Worm (Caenorhabditis elegans) whole organism, young adult: ENCODE measurements around the gene swsn-6.

ENCODE experiments used
- B0019.2 ChIP-seq: fragments of 200-800 bp; sonication (Bioruptor generic); conservative IDR thresholded peaks from 2 replicates; pipeline ENCODE4 v1.3.6; 2022; ENCODE audit warnings: missing genetic modification reagents, missing genetic modification characterization, missing compliant biosample characterization
- D2030.7 ChIP-seq: fragments of 200-800 bp; sonication (Bioruptor generic); IDR thresholded peaks from 2 replicates; pipeline ENCODE4 v1.3.6; 2022; ENCODE audit warnings: missing genetic modification reagents, missing genetic modification characterization, missing compliant biosample characterization
- F10E7.11 ChIP-seq: sonication (generic microtip); optimal IDR thresholded peaks from 2 replicates; lab custom pipeline; 2017; ENCODE audit warnings: mild to moderate bottlenecking, missing genetic modification characterization, moderate library complexity, missing compliant biosample characterization
- F23B12.7 ChIP-seq: sonication (generic microtip); optimal IDR thresholded peaks from 2 replicates; lab custom pipeline; 2017; ENCODE audit warnings: missing genetic modification characterization, mild to moderate bottlenecking, missing compliant biosample characterization, antibody characterized with exemption, moderate library complexity; ENCODE audit not compliant: insufficient read depth
- F33H1.4 ChIP-seq: fragments of 200-800 bp; sonication (Bioruptor generic); IDR thresholded peaks from 2 replicates; pipeline ENCODE4 v1.3.6; 2022; ENCODE audit warnings: missing genetic modification reagents, missing genetic modification characterization, missing compliant biosample characterization
- F49E8.2 ChIP-seq: sonication (generic microtip); optimal IDR thresholded peaks from 3 replicates; lab custom pipeline; 2017; ENCODE audit warnings: missing genetic modification characterization, mild to moderate bottlenecking, missing compliant biosample characterization, antibody characterized with exemption, moderate library complexity; ENCODE audit not compliant: insufficient read depth
- F55B11.4 ChIP-seq: sonication (generic microtip); optimal IDR thresholded peaks from 2 replicates; lab custom pipeline; 2016; ENCODE audit warnings: missing compliant biosample characterization, missing genetic modification characterization, borderline replicate concordance; ENCODE audit not compliant: insufficient read depth
- T26A5.8 ChIP-seq: sonication (generic microtip); optimal IDR thresholded peaks from 2 replicates; lab custom pipeline; 2016; ENCODE audit warnings: missing genetic modification characterization, missing compliant biosample characterization
- Y79H2A.3 ChIP-seq: fragments of 200-800 bp; sonication (Bioruptor generic); conservative IDR thresholded peaks from 2 replicates; pipeline ENCODE4 v1.3.6; 2022; ENCODE audit warnings: missing genetic modification reagents, missing genetic modification characterization, missing compliant biosample characterization
- Y95B8A.8 ChIP-seq: fragments of 200-800 bp; sonication (Bioruptor generic); IDR thresholded peaks from 2 replicates; pipeline ENCODE4 v1.3.6; 2022; ENCODE audit warnings: missing genetic modification reagents, missing genetic modification characterization, missing compliant biosample characterization
- aptf-2 ChIP-seq: fragments of 200-800 bp; sonication (Bioruptor generic); conservative IDR thresholded peaks from 2 replicates; pipeline ENCODE4 v1.3.6; 2022; ENCODE audit warnings: missing genetic modification reagents, missing genetic modification characterization, missing compliant biosample characterization
- athp-1 ChIP-seq: sonication (generic microtip); optimal IDR thresholded peaks from 2 replicates; lab custom pipeline; 2017; ENCODE audit warnings: mild to moderate bottlenecking, missing genetic modification characterization, missing compliant biosample characterization
- attf-3 ChIP-seq: fragments of 200-800 bp; sonication (Bioruptor generic); conservative IDR thresholded peaks from 2 replicates; pipeline ENCODE4 v1.3.6; 2022; ENCODE audit warnings: missing genetic modification reagents, missing genetic modification characterization, missing compliant biosample characterization
- attf-6 ChIP-seq: fragments of 200-800 bp; sonication (Bioruptor generic); IDR thresholded peaks from 2 replicates; pipeline ENCODE4 v1.3.6; 2022; ENCODE audit warnings: missing genetic modification reagents, missing genetic modification characterization, missing compliant biosample characterization
- bed-1 ChIP-seq: fragments of 200-800 bp; sonication (Bioruptor generic); IDR thresholded peaks from 2 replicates; pipeline ENCODE4 v1.3.6; 2022; ENCODE audit warnings: missing genetic modification reagents, missing genetic modification characterization, missing compliant biosample characterization
- bed-2 ChIP-seq: fragments of 200-800 bp; sonication (Bioruptor generic); IDR thresholded peaks from 2 replicates; pipeline ENCODE4 v1.3.6; 2022; ENCODE audit warnings: missing genetic modification reagents, missing genetic modification characterization, missing compliant biosample characterization
- ccch-3 ChIP-seq: fragments of 200-800 bp; sonication (Bioruptor generic); optimal IDR thresholded peaks from 2 replicates; lab custom pipeline; 2018; ENCODE audit warnings: mild to moderate bottlenecking, missing genetic modification characterization, missing compliant biosample characterization
- cebp-1 ChIP-seq, 2 experiments: fragments of 200-800 bp in 1 of 2; sonication (Bioruptor generic) in 1 of 2; sonication (generic microtip) in 1 of 2; IDR thresholded peaks in 1 of 2; optimal IDR thresholded peaks in 1 of 2; 2 replicates each; pipeline versions ENCODE4 v1.3.6 to Lab custom; 2017 to 2022; ENCODE audit warnings: missing compliant biosample characterization in 2 of 2, missing genetic modification characterization in 2 of 2, mild to moderate bottlenecking in 1 of 2, missing genetic modification reagents in 1 of 2, moderate library complexity in 1 of 2
- ceh-40 ChIP-seq: fragments of 200-800 bp; sonication (Bioruptor generic); IDR thresholded peaks from 2 replicates; pipeline ENCODE4 v1.3.6; 2022; ENCODE audit warnings: missing genetic modification characterization, missing compliant biosample characterization
- chd-7 ChIP-seq: sonication (generic microtip); optimal IDR thresholded peaks from 2 replicates; lab custom pipeline; 2016; ENCODE audit warnings: mild to moderate bottlenecking, missing genetic modification characterization, moderate library complexity, missing compliant biosample characterization
- die-1 ChIP-seq: sonication (generic microtip); optimal IDR thresholded peaks from 2 replicates; lab custom pipeline; 2016; ENCODE audit warnings: missing genotype, mild to moderate bottlenecking, missing genetic modification characterization, missing compliant biosample characterization
- efl-1 ChIP-seq: fragments of 150-350 bp; optimal IDR thresholded peaks from 2 replicates; lab custom pipeline; 2014; ENCODE audit warnings: missing biosample characterization, missing genetic modification reagents, missing genetic modification characterization
- egl-44 ChIP-seq: fragments of 200-800 bp; sonication (Bioruptor generic); IDR thresholded peaks from 2 replicates; pipeline ENCODE4 v1.3.6; 2022; ENCODE audit warnings: missing genetic modification reagents, missing genetic modification characterization, missing compliant biosample characterization
- fkh-3 ChIP-seq: sonication (generic microtip); optimal IDR thresholded peaks from 2 replicates; lab custom pipeline; 2016; ENCODE audit warnings: mild to moderate bottlenecking, missing genetic modification characterization, missing compliant biosample characterization
- gei-17 ChIP-seq: fragments of 200-800 bp; sonication (Bioruptor generic); optimal IDR thresholded peaks from 2 replicates; lab custom pipeline; 2018; ENCODE audit warnings: mild to moderate bottlenecking, missing genetic modification characterization, missing compliant biosample characterization
- hlh-26 ChIP-seq: fragments of 200-800 bp; sonication (Bioruptor generic); conservative IDR thresholded peaks from 2 replicates; pipeline ENCODE4 v1.3.6; 2022; ENCODE audit warnings: missing genetic modification reagents, missing genetic modification characterization, missing compliant biosample characterization
- hmg-1.2 ChIP-seq: fragments of 200-800 bp; sonication (Bioruptor generic); IDR thresholded peaks from 2 replicates; pipeline ENCODE4 v1.3.6; 2022; ENCODE audit warnings: missing genetic modification reagents, missing genetic modification characterization, missing compliant biosample characterization
- hmg-20 ChIP-seq: fragments of 200-800 bp; sonication (Bioruptor generic); IDR thresholded peaks from 2 replicates; pipeline ENCODE4 v1.3.6; 2022; ENCODE audit warnings: missing genetic modification reagents, missing genetic modification characterization, missing compliant biosample characterization
- let-526 ChIP-seq: fragments of 200-800 bp; sonication (Bioruptor generic); IDR thresholded peaks from 2 replicates; pipeline ENCODE4 v1.3.6; 2022; ENCODE audit warnings: missing genetic modification reagents, missing genetic modification characterization, missing compliant biosample characterization
- lir-1 ChIP-seq: fragments of 200-800 bp; sonication (Bioruptor generic); conservative IDR thresholded peaks from 2 replicates; pipeline ENCODE4 v1.3.6; 2022; ENCODE audit warnings: missing genetic modification reagents, missing genetic modification characterization, missing compliant biosample characterization
- lsl-1 ChIP-seq: fragments of 200-800 bp; sonication (Bioruptor generic); optimal IDR thresholded peaks from 2 replicates; lab custom pipeline; 2018; ENCODE audit warnings: mild to moderate bottlenecking, missing genetic modification characterization, moderate library complexity, missing compliant biosample characterization
- lsy-27 ChIP-seq: sonication (generic microtip); optimal IDR thresholded peaks from 2 replicates; lab custom pipeline; 2017; ENCODE audit warnings: missing genetic modification characterization, mild to moderate bottlenecking, missing compliant biosample characterization, antibody characterized with exemption, missing genotype, borderline replicate concordance; ENCODE audit not compliant: insufficient read depth
- madf-10 ChIP-seq: sonication (generic microtip); optimal IDR thresholded peaks from 2 replicates; lab custom pipeline; 2016; ENCODE audit warnings: mild to moderate bottlenecking, missing genetic modification characterization, missing compliant biosample characterization
- madf-6 ChIP-seq: fragments of 200-800 bp; sonication (Bioruptor generic); IDR thresholded peaks from 2 replicates; pipeline ENCODE4 v1.3.6; 2022; ENCODE audit warnings: missing genetic modification reagents, missing genetic modification characterization, missing compliant biosample characterization
- madf-8 ChIP-seq: fragments of 200-800 bp; sonication (Bioruptor generic); conservative IDR thresholded peaks from 2 replicates; pipeline ENCODE4 v1.3.6; 2022; ENCODE audit warnings: missing genetic modification reagents, missing genetic modification characterization, missing compliant biosample characterization
- nfya-2 ChIP-seq: fragments of 200-800 bp; sonication (Bioruptor generic); IDR thresholded peaks from 2 replicates; pipeline ENCODE4 v1.3.6; 2022; ENCODE audit warnings: missing genetic modification reagents, missing genetic modification characterization, missing compliant biosample characterization
- nfyb-1 ChIP-seq: fragments of 200-800 bp; sonication (Bioruptor generic); IDR thresholded peaks from 2 replicates; pipeline ENCODE4 v1.3.6; 2022; ENCODE audit warnings: missing genetic modification reagents, missing genetic modification characterization, missing compliant biosample characterization
- pbrm-1 ChIP-seq: fragments of 200-800 bp; sonication (Bioruptor generic); IDR thresholded peaks from 2 replicates; pipeline ENCODE4 v1.3.6; 2022; ENCODE audit warnings: missing genetic modification reagents, missing genetic modification characterization, missing compliant biosample characterization
- sdz-38 ChIP-seq: sonication (generic microtip); optimal IDR thresholded peaks from 2 replicates; lab custom pipeline; 2016; ENCODE audit warnings: missing genotype, missing genetic modification characterization, missing compliant biosample characterization
- snpc-1.1 ChIP-seq: sonication (generic microtip); optimal IDR thresholded peaks from 2 replicates; lab custom pipeline; 2017; ENCODE audit warnings: missing genetic modification characterization, mild to moderate bottlenecking, missing compliant biosample characterization, antibody characterized with exemption, moderate library complexity, missing genotype, missing genetic modification reagents; ENCODE audit not compliant: insufficient read depth
- snpc-3.4 ChIP-seq: sonication (generic microtip); optimal IDR thresholded peaks from 2 replicates; lab custom pipeline; 2017; ENCODE audit warnings: missing genetic modification characterization, mild to moderate bottlenecking, missing compliant biosample characterization, antibody characterized with exemption, moderate library complexity, missing genotype, missing genetic modification reagents
- somi-1 ChIP-seq: fragments of 200-800 bp; sonication (Bioruptor generic); optimal IDR thresholded peaks from 2 replicates; lab custom pipeline; 2018; ENCODE audit warnings: mild to moderate bottlenecking, missing genetic modification characterization, missing compliant biosample characterization
- unc-62 ChIP-seq: fragments of 150-350 bp; optimal IDR thresholded peaks from 2 replicates; lab custom pipeline; 2014; ENCODE audit warnings: missing biosample characterization, missing genetic modification reagents, missing genetic modification characterization
- xnd-1 ChIP-seq: sonication (generic microtip); optimal IDR thresholded peaks from 2 replicates; lab custom pipeline; 2016; ENCODE audit warnings: missing genotype, missing genetic modification reagents, missing genetic modification characterization, missing compliant biosample characterization
- zfh-2 ChIP-seq: fragments of 200-800 bp; sonication (Bioruptor generic); conservative IDR thresholded peaks from 2 replicates; pipeline ENCODE4 v1.3.6; 2022; ENCODE audit warnings: missing genetic modification reagents, missing genetic modification characterization, missing compliant biosample characterization
- ztf-25 ChIP-seq: fragments of 200-800 bp; sonication (Bioruptor generic); IDR thresholded peaks from 2 replicates; pipeline ENCODE4 v1.3.6; 2022; ENCODE audit warnings: missing genetic modification reagents, missing genetic modification characterization, missing compliant biosample characterization
- ztf-6 ChIP-seq: fragments of 200-800 bp; sonication (Bioruptor generic); IDR thresholded peaks from 2 replicates; pipeline ENCODE4 v1.3.6; 2022; ENCODE audit warnings: missing genetic modification reagents, missing genetic modification characterization, missing compliant biosample characterization

swsn-6 gene

DNA sequence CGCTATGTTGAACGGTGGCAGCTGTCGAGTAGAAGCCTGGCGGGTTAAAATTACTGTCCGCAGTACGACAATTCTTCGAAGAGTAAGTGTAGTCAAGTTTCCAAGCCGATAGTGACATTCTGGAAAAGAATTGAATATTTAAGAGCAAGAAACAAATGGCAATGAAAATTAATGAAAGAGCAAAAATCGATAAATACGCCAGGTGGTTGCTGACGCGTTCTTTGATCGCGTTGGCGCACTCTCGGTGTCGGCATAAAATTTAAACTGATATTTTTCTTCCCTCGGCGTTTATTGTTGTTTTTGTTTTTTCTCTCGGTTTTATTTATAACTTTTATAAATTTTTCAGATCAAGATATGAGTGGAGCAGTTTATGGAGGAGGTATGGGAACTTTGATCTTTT lies at the start of gene swsn-6, which contains the start of gene perm-3 (continued):
- TF ChIP-seq ztf-25 (GFP tag; lab: Robert Waterston, UW) (no peak), bed-2 (GFP tag; lab: Robert Waterston, UW) (no peak), xnd-1 (tag; lab: Kevin White, UChicago) (peak; percentile 21), lsy-27 (tag; lab: Kevin White, UChicago) (no peak), ccch-3 (GFP tag; lab: Kevin White, UChicago) (no peak), cebp-1 (GFP tag; IDR thresholded peaks at IDR 0.05; lab: Robert Waterston, UW) (no peak), cebp-1 (tag; optimal IDR thresholded peaks at IDR 0.05; lab: Kevin White, UChicago) (peak; percentile 65), bed-1 (GFP tag; lab: Robert Waterston, UW) (no peak), fkh-3 (tag; lab: Kevin White, UChicago) (no peak), athp-1 (tag; lab: Kevin White, UChicago) (no peak), snpc-1.1 (tag; lab: Kevin White, UChicago) (no peak), F49E8.2 (tag; lab: Kevin White, UChicago) (no peak), zfh-2 (GFP tag; lab: Robert Waterston, UW) (no peak), unc-62 (GFP tag; lab: Kevin White, UChicago) (no peak), hlh-26 (GFP tag; lab: Robert Waterston, UW) (no peak), sdz-38 (no peak), snpc-3.4 (no peak), lsl-1 (GFP tag; lab: Kevin White, UChicago) (peak; percentile 41), lir-1 (GFP tag; lab: Robert Waterston, UW) (peak; percentile 34; the same call in 1 of the 2 replicates), die-1 (tag; lab: Kevin White, UChicago) (no peak), B0019.2 (GFP tag; lab: Robert Waterston, UW) (no peak), F10E7.11 (tag; lab: Kevin White, UChicago) (no peak), madf-10 (no peak), gei-17 (GFP tag; lab: Kevin White, UChicago) (peak; percentile 16), efl-1 (GFP tag; lab: Kevin White, UChicago) (peak; percentile 16), F23B12.7 (tag; lab: Kevin White, UChicago) (peak; percentile 34), nfya-2 (GFP tag; lab: Robert Waterston, UW) (no peak), T26A5.8 (tag; lab: Kevin White, UChicago) (no peak), Y95B8A.8 (no peak), ceh-40 (GFP tag; lab: Robert Waterston, UW) (no peak), egl-44 (GFP tag; lab: Robert Waterston, UW) (no peak), somi-1 (GFP tag; lab: Kevin White, UChicago) (no peak), hmg-1.2 (GFP tag; lab: Robert Waterston, UW) (peak; percentile 40; the same call in 1 of the 2 replicates), D2030.7 (GFP tag; lab: Robert Waterston, UW) (peak; percentile 46; the same call in 1 of the 2 replicates), attf-3 (GFP tag; lab: Robert Waterston, UW) (no peak), pbrm-1 (GFP tag; lab: Robert Waterston, UW) (peak; percentile 83), chd-7 (tag; lab: Kevin White, UChicago) (no peak), Y79H2A.3 (no peak), F55B11.4 (tag; lab: Kevin White, UChicago) (no peak), madf-8 (GFP tag; lab: Robert Waterston, UW) (no peak), nfyb-1 (no peak), madf-6 (GFP tag; lab: Robert Waterston, UW) (peak; percentile 70; the same call in 1 of the 2 replicates), aptf-2 (GFP tag; lab: Robert Waterston, UW) (no peak), F33H1.4 (GFP tag; lab: Robert Waterston, UW) (peak; percentile 65), let-526 (GFP tag; lab: Robert Waterston, UW) (no peak), attf-6 (GFP tag; lab: Robert Waterston, UW) (no peak), hmg-20 (no peak), ztf-6 (GFP tag; lab: Robert Waterston, UW) (no peak)
